Worm (Caenorhabditis elegans): ENCODE data around the gene sip-1.

DNA sequence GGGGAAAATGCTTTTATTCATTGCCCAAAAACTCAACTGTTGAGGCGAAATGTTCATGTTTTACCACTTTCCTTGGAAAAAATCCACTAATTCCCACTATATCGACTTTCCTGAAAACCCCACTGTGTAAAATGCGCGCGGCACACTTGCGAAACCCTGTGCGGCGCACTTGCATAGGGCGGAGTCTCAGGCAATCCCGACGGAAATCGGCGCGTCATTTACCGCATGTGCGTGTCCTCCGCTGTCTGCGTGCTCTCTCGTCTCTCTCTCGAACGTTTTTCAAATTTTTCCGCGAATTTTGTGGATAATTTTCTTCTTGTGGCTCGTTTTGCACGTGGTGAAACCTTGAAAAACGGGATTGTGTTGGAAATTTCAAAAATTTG lies 45.4 kb downstream of the sip-1 start, which contains the start of gene atx-2:
- TF ChIP-seq sea-1 (GFP tag; conservative IDR thresholded peaks at IDR 0.05) (peak; percentile 99), tra-4 (tag; optimal IDR thresholded peaks at IDR 0.05) (peak; percentile 95), ets-7 (tag; optimal IDR thresholded peaks at IDR 0.05) (peak; percentile 91), aly-1 (tag; optimal IDR thresholded peaks at IDR 0.05) (peak; percentile 95), hmg-4 (GFP tag; optimal IDR thresholded peaks at IDR 0.05) (peak; percentile 99), tbx-37 (GFP tag; conservative IDR thresholded peaks at IDR 0.05) (peak; percentile 98), ama-1 (optimal IDR thresholded peaks at IDR 0.05) (no peak), ceh-36 (tag; optimal IDR thresholded peaks at IDR 0.05) (peak; percentile 97), hmbx-1 (tag; optimal IDR thresholded peaks at IDR 0.05) (peak; percentile 88), hnd-1 (tag; optimal IDR thresholded peaks at IDR 0.05) (peak; percentile 92), flt-1 (GFP tag; IDR thresholded peaks at IDR 0.05) (peak; percentile 95)
